Fruit fly (Drosophila melanogaster) Kc167 (cell line): ENCODE measurements around the gene RFeSP.

ENCODE experiments used
- Myc ChIP-seq: fragments of >200 bp; optimal IDR thresholded peaks from 2 replicates; lab custom pipeline; 2017; ENCODE audit warnings: missing external identifiers
- insv ChIP-seq: fragments of >200 bp; optimal IDR thresholded peaks from 3 replicates; lab custom pipeline; 2018; ENCODE audit warnings: missing external identifiers
- psq ChIP-seq: fragments of >200 bp; optimal IDR thresholded peaks from 2 replicates; lab custom pipeline; 2017; ENCODE audit warnings: missing external identifiers
- ttk ChIP-seq: sonication (Bioruptor generic); optimal IDR thresholded peaks from 2 replicates; lab custom pipeline; 2017; ENCODE audit warnings: missing external identifiers

- no peak for TF ChIP-seq Myc (lab: Kevin White, UChicago)
- no peak for TF ChIP-seq ttk
- TF ChIP-seq insv (lab: Kevin White, UChicago): no peak
- no peak for TF ChIP-seq psq (lab: Kevin White, UChicago)
Observed at dm6 chr2L:1606758-1607157, 7.2 kb downstream of the RFeSP start.
